Fruit fly (Drosophila melanogaster): ENCODE results near the gene Dip-C.

dm6 chr3R:12405928-12406234 is 7.7 kb downstream of the Dip-C start, which contains the start of gene Cyp9f2:
- TF ChIP-seq Kr (GFP tag; optimal IDR thresholded peaks at IDR 0.05) (no peak), Ptx1 (GFP tag; IDR thresholded peaks at IDR 0.05) (no peak), CG34422 (GFP tag; IDR thresholded peaks at IDR 0.05) (no peak), Lim3 (GFP tag; IDR thresholded peaks at IDR 0.05) (no peak), ase (GFP tag; IDR thresholded peaks at IDR 0.05) (no peak), tin (GFP tag; optimal IDR thresholded peaks at IDR 0.05) (no peak)
